Fruit fly (Drosophila melanogaster) S2 (cell line): Measurements from ENCODE around the gene CG10863.

Source experiments
- CG8478 ChIP-seq: fragments of >200 bp; optimal IDR thresholded peaks from 2 replicates; lab custom pipeline; 2018
- CTCF ChIP-seq, 2 experiments: fragments of >200 bp; optimal IDR thresholded peaks; 2 replicates each; lab custom pipeline; 2018

CG10863 gene

dm6 chr3L:3928205-3928942 is 13.9 kb downstream of the CG10863 start:
- TF ChIP-seq CTCF (optimal IDR thresholded peaks at IDR 0.05; lab: Kevin White, UChicago) (no peak), CG8478 (lab: Kevin White, UChicago) (no peak)

dm6 chr3L:3927462-3927861 is 14.8 kb downstream of the CG10863 start:
- no peak for TF ChIP-seq CG8478 (lab: Kevin White, UChicago)
- TF ChIP-seq CTCF (optimal IDR thresholded peaks at IDR 0.05; lab: Kevin White, UChicago) = no peak

- TF ChIP-seq CG8478 (lab: Kevin White, UChicago) (no peak), CTCF (optimal IDR thresholded peaks at IDR 0.05; lab: Kevin White, UChicago) (no peak)
Measured at dm6 chr3L:3926191-3926765, 16.0 kb downstream of the CG10863 start.

- TF ChIP-seq CTCF (optimal IDR thresholded peaks at IDR 0.05; lab: Kevin White, UChicago) = no peak
- no peak for TF ChIP-seq CG8478 (lab: Kevin White, UChicago)
Measured at dm6 chr3L:3925487-3925886, 16.8 kb downstream of the CG10863 start.

dm6 chr3L:3923631-3924274 is 18.5 kb downstream of the CG10863 start:
- TF ChIP-seq CTCF (optimal IDR thresholded peaks at IDR 0.05; lab: Kevin White, UChicago) (no peak), CG8478 (lab: Kevin White, UChicago) (no peak)

dm6 chr3L:3912134-3912533 is 30.1 kb downstream of the CG10863 start:
- TF ChIP-seq CTCF (optimal IDR thresholded peaks at IDR 0.05; lab: Kevin White, UChicago) = no peak

- TF ChIP-seq CG8478 (lab: Kevin White, UChicago) = no peak
- TF ChIP-seq CTCF (optimal IDR thresholded peaks at IDR 0.05; lab: Kevin White, UChicago) = no peak
Measured at dm6 chr3L:3909831-3910230, 32.4 kb downstream of the CG10863 start, which contains the start of gene mge. Gene mge (minus strand): TSS chr3L:3909931.

dm6 chr3L:3908838-3909810 is 33.1 kb downstream of the CG10863 start:
- TF ChIP-seq CG8478 (lab: Kevin White, UChicago) (no peak), CTCF (optimal IDR thresholded peaks at IDR 0.05; lab: Kevin White, UChicago) (no peak)

- TF ChIP-seq CTCF (optimal IDR thresholded peaks at IDR 0.05; lab: Kevin White, UChicago) = peak in 1 of 2 experiments; percentile 27
- no peak for TF ChIP-seq CG8478 (lab: Kevin White, UChicago)
Measured at dm6 chr3L:3905111-3905510, 37.2 kb downstream of the CG10863 start, which contains the start of gene ida. Gene ida (plus strand): TSS chr3L:3905344.

dm6 chr3L:3903301-3903700 is 39.0 kb downstream of the CG10863 start, which contains the start of gene Sc2:
Gene Sc2 (plus strand): TSS chr3L:3903492.
- TF ChIP-seq CTCF (optimal IDR thresholded peaks at IDR 0.05; lab: Kevin White, UChicago) (no peak), CG8478 (lab: Kevin White, UChicago) (no peak)

- no peak for TF ChIP-seq CG8478 (lab: Kevin White, UChicago)
- TF ChIP-seq CTCF (optimal IDR thresholded peaks at IDR 0.05; lab: Kevin White, UChicago) = no peak
Measured at dm6 chr3L:3902491-3903198, 39.6 kb downstream of the CG10863 start, which contains the start of gene Ubi-p63E. Gene Ubi-p63E (minus strand): TSS chr3L:3903184.

dm6 chr3L:3901865-3902490 is 40.3 kb downstream of the CG10863 start:
- no peak for TF ChIP-seq CTCF (optimal IDR thresholded peaks at IDR 0.05; lab: Kevin White, UChicago)
- no peak for TF ChIP-seq CG8478 (lab: Kevin White, UChicago)

dm6 chr3L:3898978-3899377 is 43.3 kb downstream of the CG10863 start, which contains the start of gene Ccz1:
Gene Ccz1 (minus strand): TSS chr3L:3899156.
- TF ChIP-seq CTCF (optimal IDR thresholded peaks at IDR 0.05; lab: Kevin White, UChicago) (no peak), CG8478 (lab: Kevin White, UChicago) (no peak)
